Worm (Caenorhabditis elegans) whole organism, L4/young adult: ENCODE measurements around the gene fbxa-5.

Experiments
- W03F9.2 ChIP-seq: fragments of 150-350 bp; optimal IDR thresholded peaks from 2 replicates; lab custom pipeline; 2014; ENCODE audit warnings: missing biosample characterization, missing genetic modification characterization
- dao-5 ChIP-seq: sonication (generic microtip); optimal IDR thresholded peaks from 2 replicates; lab custom pipeline; 2016; ENCODE audit warnings: missing genotype, missing genetic modification characterization, moderate library complexity, missing compliant biosample characterization
- him-1 ChIP-seq: sonication (generic microtip); optimal IDR thresholded peaks from 2 replicates; lab custom pipeline; 2016; ENCODE audit warnings: missing genotype, missing genetic modification reagents, missing genetic modification characterization, missing compliant biosample characterization

fbxa-5 gene

ce11 chrIII:1354523-1354922 lies 14.4 kb upstream of the fbxa-5 start:
- no peak for TF ChIP-seq him-1 (tag; lab: Kevin White, UChicago)
- no peak for TF ChIP-seq W03F9.2 (tag; lab: Kevin White, UChicago)
- no peak for TF ChIP-seq dao-5

- TF ChIP-seq dao-5 (no peak), him-1 (tag; lab: Kevin White, UChicago) (no peak), W03F9.2 (tag; lab: Kevin White, UChicago) (no peak)
Measured at ce11 chrIII:1350745-1351144, 10.6 kb upstream of the fbxa-5 start, which contains the start of gene Y82E9BL.3. Gene Y82E9BL.3, minus strand, starts transcription at chrIII:1350845.

DNA sequence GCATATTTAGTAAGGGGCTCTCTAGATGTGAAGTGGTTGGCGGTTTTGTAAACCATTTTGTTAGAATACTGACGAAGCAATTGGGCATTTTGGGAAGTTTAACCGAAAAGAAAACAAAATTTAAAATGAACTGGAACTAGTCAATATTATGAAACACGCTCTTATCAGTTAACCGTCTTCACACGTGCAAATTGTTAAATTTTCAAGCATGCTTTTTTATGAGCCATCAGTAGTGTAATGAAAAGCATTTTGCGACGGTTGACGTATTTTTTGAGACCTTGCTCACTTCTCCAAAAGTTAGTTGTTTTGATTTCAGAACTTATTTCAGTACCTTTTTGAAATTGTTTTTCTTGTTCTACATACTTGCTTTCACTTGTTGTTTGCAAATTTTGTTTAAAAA lies 9.2 kb upstream of the fbxa-5 start, which contains the start of gene fbxa-25:
Gene fbxa-25 (minus strand): TSS at position 138 of the 400 bp plus-strand sequence.
- TF ChIP-seq W03F9.2 (tag; lab: Kevin White, UChicago) (no peak), dao-5 (no peak), him-1 (tag; lab: Kevin White, UChicago) (no peak)

- TF ChIP-seq dao-5 (no peak), W03F9.2 (tag; lab: Kevin White, UChicago) (no peak), him-1 (tag; lab: Kevin White, UChicago) (no peak)
Measured at ce11 chrIII:1347539-1347938, 7.4 kb upstream of the fbxa-5 start, which contains the start of gene Y82E9BL.5. Gene Y82E9BL.5, minus strand, starts transcription at chrIII:1347639.

DNA sequence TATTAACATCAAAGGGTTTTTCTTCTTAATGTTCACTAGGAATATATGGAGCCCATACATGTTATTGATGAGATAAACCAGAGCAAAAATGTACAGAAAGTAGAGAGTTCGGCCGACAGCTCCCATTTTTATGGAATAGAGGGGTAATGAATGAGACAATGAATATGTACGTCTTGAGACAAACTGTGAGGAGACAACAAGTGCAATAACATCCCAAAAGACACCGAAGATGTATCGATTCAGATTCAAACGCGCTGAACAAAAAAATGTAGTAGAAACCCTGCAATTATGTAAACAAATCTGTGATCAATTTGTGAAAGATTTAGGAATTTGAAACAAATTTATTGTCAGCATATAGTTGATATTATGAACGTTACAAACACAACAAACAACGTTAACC lies 6.9 kb upstream of the fbxa-5 start:
- TF ChIP-seq dao-5 (no peak), W03F9.2 (tag; lab: Kevin White, UChicago) (no peak), him-1 (tag; lab: Kevin White, UChicago) (no peak)

- TF ChIP-seq dao-5 (no peak), W03F9.2 (tag; lab: Kevin White, UChicago) (no peak), him-1 (tag; lab: Kevin White, UChicago) (no peak)
Measured at ce11 chrIII:1345694-1346093, 5.6 kb upstream of the fbxa-5 start, which contains the start of gene Y82E9BL.6. Gene Y82E9BL.6, minus strand, starts transcription at chrIII:1345794.

DNA sequence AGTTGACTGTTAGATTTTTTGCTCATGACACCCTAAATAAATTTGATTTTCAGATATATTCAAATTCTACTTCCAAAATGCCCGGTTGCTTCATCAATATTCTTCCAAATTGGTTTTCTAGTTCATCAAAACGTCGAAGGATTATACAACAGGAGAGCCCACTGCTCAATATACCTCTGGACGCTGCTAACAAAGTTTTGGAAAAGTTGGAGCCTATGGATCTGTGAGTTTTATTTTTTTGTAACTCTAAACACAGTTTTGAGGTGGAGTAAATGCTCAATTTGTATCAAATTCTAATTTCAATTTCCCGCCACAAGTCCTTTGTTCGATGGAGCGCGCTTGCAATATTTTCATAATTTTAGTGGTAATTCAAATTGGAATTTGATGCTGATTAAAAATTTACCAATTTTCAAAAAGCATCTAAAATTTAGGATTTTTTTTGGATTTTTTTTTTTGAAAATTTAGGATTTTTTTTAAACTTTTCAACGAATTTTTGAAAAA lies 2.8 kb upstream of the fbxa-5 start, which contains the start of gene fbxa-27:
Gene fbxa-27 (plus strand): TSS at position 51 of the 501 bp plus-strand sequence.
- TF ChIP-seq him-1 (tag; lab: Kevin White, UChicago) (no peak), W03F9.2 (tag; lab: Kevin White, UChicago) (no peak), dao-5 (no peak)

DNA sequence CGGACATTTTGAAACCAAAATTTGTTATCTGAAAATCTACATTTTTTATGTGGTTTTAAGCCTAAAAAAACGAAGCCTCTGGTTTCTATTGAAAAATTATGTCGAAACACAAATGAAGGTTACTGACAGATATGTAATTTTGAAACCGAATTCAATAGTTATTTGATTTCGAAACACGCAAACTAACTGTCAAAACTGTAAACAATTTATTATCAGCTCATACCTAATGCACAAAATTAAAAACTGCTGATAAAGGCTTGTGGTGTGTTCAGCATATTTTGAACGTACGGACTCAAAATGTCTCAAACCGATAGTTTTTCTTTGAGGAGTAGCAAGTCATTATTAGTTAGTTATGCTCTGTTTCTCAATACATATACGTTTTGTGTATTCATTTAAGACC lies 2.3 kb upstream of the fbxa-5 start, which contains the start of gene fbxa-26:
Gene fbxa-26 (minus strand): TSS at position 35 of the 400 bp plus-strand sequence.
- TF ChIP-seq dao-5 (no peak), him-1 (tag; lab: Kevin White, UChicago) (no peak), W03F9.2 (tag; lab: Kevin White, UChicago) (no peak)

DNA sequence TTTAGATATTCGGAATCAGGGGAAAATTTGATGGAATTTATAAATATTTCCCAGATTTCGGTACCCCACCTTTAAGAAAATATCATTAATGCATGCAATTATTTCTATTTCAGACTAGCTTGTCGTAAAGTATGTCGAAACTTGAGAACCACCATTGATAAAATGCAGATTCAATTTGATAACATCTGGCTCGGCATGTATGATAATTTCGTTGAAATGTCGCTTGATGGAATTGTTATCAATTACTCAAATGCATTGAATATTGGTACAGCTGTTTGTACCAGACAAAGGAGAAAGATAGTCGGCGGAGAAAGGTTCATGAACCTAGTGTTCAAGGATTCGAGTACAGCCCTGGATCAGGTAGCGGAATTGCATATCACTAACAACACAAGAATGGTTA lies 8.2 kb downstream of the fbxa-5 start, which contains the start of gene Y82E9BL.19:
Gene Y82E9BL.19 (plus strand): TSS at position 123 of the 400 bp plus-strand sequence.
- no peak for TF ChIP-seq dao-5
- TF ChIP-seq him-1 (tag; lab: Kevin White, UChicago), result no peak
- TF ChIP-seq W03F9.2 (tag; lab: Kevin White, UChicago), result no peak

- TF ChIP-seq W03F9.2 (tag; lab: Kevin White, UChicago) (no peak), dao-5 (no peak), him-1 (tag; lab: Kevin White, UChicago) (no peak)
Measured at ce11 chrIII:1326490-1326889, 13.7 kb downstream of the fbxa-5 start, which contains the start of gene Y82E9BL.18. Gene Y82E9BL.18, plus strand, starts transcription at chrIII:1326790.

ce11 chrIII:1324513-1324912 lies 15.6 kb downstream of the fbxa-5 start, which contains the start of gene fbxa-14:
Gene fbxa-14, minus strand, starts transcription at chrIII:1324613.
- TF ChIP-seq dao-5, result no peak
- TF ChIP-seq him-1 (tag; lab: Kevin White, UChicago), result no peak
- TF ChIP-seq W03F9.2 (tag; lab: Kevin White, UChicago), result no peak

- TF ChIP-seq W03F9.2 (tag; lab: Kevin White, UChicago) (no peak), him-1 (tag; lab: Kevin White, UChicago) (no peak), dao-5 (no peak)
Measured at ce11 chrIII:1323555-1323954, 16.6 kb downstream of the fbxa-5 start.

DNA sequence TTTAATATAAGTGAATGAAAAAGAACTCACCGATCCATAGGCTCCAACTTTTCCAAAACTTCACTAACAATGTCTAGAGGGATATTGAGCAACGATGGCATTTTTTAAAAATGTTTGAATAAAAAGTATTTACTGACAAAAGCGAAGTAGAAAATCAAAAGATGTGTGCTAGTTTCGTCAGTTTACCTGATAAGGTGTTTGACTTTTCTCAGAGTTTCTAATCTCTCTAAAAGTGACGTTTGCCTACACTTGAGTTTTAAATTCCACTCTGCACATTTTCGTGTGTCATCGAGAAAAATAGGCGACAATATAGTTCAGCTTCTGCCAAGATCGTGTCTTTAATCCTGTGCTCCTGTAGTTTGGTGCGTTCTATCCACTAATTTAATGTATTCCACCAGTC lies 18.6 kb downstream of the fbxa-5 start, which contains the start of gene fbxa-15:
Gene fbxa-15 (minus strand): TSS at position 101 of the 400 bp plus-strand sequence.
- TF ChIP-seq W03F9.2 (tag; lab: Kevin White, UChicago) (no peak), him-1 (tag; lab: Kevin White, UChicago) (no peak), dao-5 (no peak)

DNA sequence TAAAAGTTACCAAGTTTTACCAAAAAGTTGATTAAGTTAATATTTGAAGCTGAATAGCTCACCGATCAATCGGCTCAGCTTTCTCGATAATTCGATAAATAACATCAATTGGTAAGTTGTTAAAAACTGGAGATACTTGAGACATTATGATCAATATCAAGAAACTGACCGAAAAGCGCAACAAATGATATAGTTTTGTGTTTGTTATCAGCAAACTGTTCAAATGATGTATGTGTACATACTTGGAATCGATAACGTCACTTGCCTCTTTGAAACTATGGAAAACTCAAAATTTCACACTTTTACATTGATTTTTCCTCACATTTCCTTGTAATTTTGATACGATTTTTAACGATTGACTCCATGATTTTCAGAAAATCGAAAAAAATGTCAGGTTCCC lies 25.1 kb downstream of the fbxa-5 start, which contains the start of the genes fbxa-80 and fbxa-19:
Gene fbxa-80 (minus strand): TSS at position 173 of the 400 bp plus-strand sequence.
Gene fbxa-19 (plus strand): TSS at position 364 of the 400 bp plus-strand sequence.
- no peak for TF ChIP-seq dao-5
- TF ChIP-seq W03F9.2 (tag; lab: Kevin White, UChicago), result no peak
- no peak for TF ChIP-seq him-1 (tag; lab: Kevin White, UChicago)
